Worm (Caenorhabditis elegans): ENCODE measurements around the gene ndab-2.

The ndab-2 gene

DNA sequence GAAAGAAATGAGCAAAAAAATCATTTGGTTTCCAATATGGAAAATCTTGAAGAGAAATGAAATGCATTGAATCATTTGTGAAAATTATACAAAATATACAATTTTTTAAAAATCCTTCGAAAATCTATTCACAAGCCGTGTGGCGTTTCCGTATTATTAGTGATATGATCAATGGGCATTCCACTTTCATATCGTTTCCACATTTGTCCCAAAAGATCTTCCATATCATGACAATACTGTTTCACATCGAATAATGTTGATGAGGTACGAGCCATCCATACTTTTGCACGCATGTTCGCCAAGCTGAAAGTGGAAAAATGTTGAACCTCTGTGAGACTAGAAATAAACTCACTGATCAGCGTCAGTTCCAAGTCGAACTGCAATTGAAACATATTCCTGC is 34.2 kb upstream of the ndab-2 start:
- TF ChIP-seq elt-3 (tag; optimal IDR thresholded peaks at IDR 0.05) (no peak), zip-8 (tag; optimal IDR thresholded peaks at IDR 0.05) (no peak), unc-39 (tag; optimal IDR thresholded peaks at IDR 0.05) (no peak), lin-13 (tag; optimal IDR thresholded peaks at IDR 0.05) (no peak), flh-1 (GFP tag; optimal IDR thresholded peaks at IDR 0.05) (no peak), nhr-28 (tag; optimal IDR thresholded peaks at IDR 0.05) (no peak), nhr-76 (tag; optimal IDR thresholded peaks at IDR 0.05) (no peak), ceh-83 (GFP tag; optimal IDR thresholded peaks at IDR 0.05) (no peak), snpc-4 (tag; optimal IDR thresholded peaks at IDR 0.05) (no peak)

DNA sequence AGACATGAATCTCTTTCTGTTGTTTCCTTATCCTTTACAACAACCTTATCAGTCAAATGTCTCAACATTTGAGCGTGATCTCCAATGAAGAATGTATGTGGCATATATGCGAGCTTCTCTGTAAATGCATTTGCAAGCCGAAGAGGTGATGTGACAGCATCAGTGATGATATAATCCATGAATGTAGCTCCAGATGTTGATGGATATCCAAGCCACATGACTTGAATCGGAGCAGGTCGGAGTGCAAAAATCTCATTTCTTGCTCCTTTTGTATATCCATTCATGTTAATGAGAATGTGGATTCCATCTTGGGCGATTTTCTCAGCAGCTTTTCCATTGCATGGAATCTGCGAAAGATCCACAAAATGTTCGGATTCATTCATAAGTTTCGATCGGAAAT is 32.4 kb upstream of the ndab-2 start:
- TF ChIP-seq flh-1 (GFP tag; optimal IDR thresholded peaks at IDR 0.05) = no peak
- TF ChIP-seq elt-1 (tag; optimal IDR thresholded peaks at IDR 0.05; ENCODE audit: borderline replicate concordance, insufficient read depth) = no peak
- no peak for TF ChIP-seq cnd-1 (tag; optimal IDR thresholded peaks at IDR 0.05)
- TF ChIP-seq bed-3 (GFP tag; optimal IDR thresholded peaks at IDR 0.05) = no peak

ce11 chrIII:7150162-7150561 is 30.4 kb upstream of the ndab-2 start:
- TF ChIP-seq drap-1 (GFP tag; optimal IDR thresholded peaks at IDR 0.05) (no peak), nhr-28 (tag; optimal IDR thresholded peaks at IDR 0.05) (no peak), ceh-43 (GFP tag; optimal IDR thresholded peaks at IDR 0.05) (no peak), sem-2 (GFP tag; optimal IDR thresholded peaks at IDR 0.05) (no peak), sptf-1 (tag; optimal IDR thresholded peaks at IDR 0.05) (no peak), unc-39 (tag; optimal IDR thresholded peaks at IDR 0.05) (no peak)

DNA sequence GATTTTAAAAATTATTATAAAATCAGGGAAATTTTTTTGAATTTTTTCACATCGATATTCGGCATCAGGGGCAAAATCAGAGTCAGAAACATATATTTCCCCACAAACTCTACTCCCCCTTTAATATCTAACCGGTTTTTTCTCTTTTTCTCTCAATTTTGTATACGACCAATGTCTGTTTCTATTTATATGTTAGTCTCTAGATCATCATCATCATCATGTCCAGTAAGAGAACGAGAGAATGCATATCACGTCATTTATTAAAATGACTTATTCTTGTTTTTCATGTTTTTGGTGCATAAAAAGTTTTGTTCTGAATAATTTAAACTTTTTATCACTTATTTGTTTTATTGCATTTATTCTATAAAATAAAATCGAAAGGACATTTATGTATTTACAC is 28.0 kb upstream of the ndab-2 start:
- TF ChIP-seq elt-1 (tag; optimal IDR thresholded peaks at IDR 0.05; ENCODE audit: borderline replicate concordance, insufficient read depth) = no peak
- TF ChIP-seq unc-120 (tag; optimal IDR thresholded peaks at IDR 0.05; ENCODE audit: poor library complexity, severe bottlenecking) = no peak
- TF ChIP-seq M03D4.4 (tag; optimal IDR thresholded peaks at IDR 0.05) = no peak
- no peak for TF ChIP-seq elt-3 (tag; optimal IDR thresholded peaks at IDR 0.05)
- TF ChIP-seq bed-3 (GFP tag; optimal IDR thresholded peaks at IDR 0.05) = no peak

DNA sequence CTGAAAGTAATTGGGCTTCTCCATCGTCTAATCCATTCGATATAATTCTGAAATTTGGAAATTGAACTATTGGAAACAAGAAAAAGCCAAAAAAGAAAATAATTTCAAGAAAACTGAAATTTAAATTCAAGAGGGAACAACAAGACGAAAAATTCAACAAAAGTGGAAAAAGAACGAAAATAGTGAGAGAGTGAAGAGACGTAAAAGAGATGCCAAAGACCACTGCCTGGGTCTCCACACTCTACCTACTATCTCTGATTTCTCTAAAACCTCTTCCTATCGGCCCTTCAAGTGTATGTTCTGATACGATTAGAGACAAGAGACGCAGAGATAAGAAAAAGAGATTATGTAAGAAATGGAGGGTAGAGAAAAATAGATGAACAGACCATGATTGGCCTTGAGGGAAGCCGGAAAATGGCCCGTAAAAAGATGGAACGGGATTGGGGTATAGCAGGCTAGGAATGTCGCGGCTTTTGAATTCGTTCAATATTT is 26.8 kb upstream of the ndab-2 start, which contains the start of gene ogt-1:
ogt-1 (minus strand) TSS at position 51 of the 492 bp plus-strand sequence.
- peak; percentile 42 for TF ChIP-seq hlh-1 (tag; optimal IDR thresholded peaks at IDR 0.05)
- peak; percentile 99 for TF ChIP-seq ces-1 (GFP tag; optimal IDR thresholded peaks at IDR 0.05)
- TF ChIP-seq unc-120 (tag; optimal IDR thresholded peaks at IDR 0.05; ENCODE audit: poor library complexity, severe bottlenecking) = peak; percentile 69
- no peak for TF ChIP-seq nhr-28 (tag; optimal IDR thresholded peaks at IDR 0.05)
- TF ChIP-seq nhr-2 (tag; optimal IDR thresholded peaks at IDR 0.05) = peak; percentile 31
- no peak for TF ChIP-seq nhr-76 (tag; optimal IDR thresholded peaks at IDR 0.05)
- peak; percentile 76 for TF ChIP-seq unc-62 (GFP tag; optimal IDR thresholded peaks at IDR 0.05)
- peak; percentile 42 for TF ChIP-seq ceh-39 (tag; optimal IDR thresholded peaks at IDR 0.05)
- no peak for TF ChIP-seq mab-5 (tag; optimal IDR thresholded peaks at IDR 0.05)
- peak; percentile 87 for TF ChIP-seq nhr-237 (tag; optimal IDR thresholded peaks at IDR 0.05)
- TF ChIP-seq sptf-1 (tag; optimal IDR thresholded peaks at IDR 0.05) = peak; percentile 9
- peak; percentile 68 for TF ChIP-seq elt-3 (tag; optimal IDR thresholded peaks at IDR 0.05)
- no peak for TF ChIP-seq drap-1 (GFP tag; optimal IDR thresholded peaks at IDR 0.05)
- peak; percentile 79 for TF ChIP-seq lsy-2 (tag; optimal IDR thresholded peaks at IDR 0.05)
- TF ChIP-seq ham-2 (GFP tag; optimal IDR thresholded peaks at IDR 0.05) = peak; percentile 80
- TF ChIP-seq pha-4 (tag; optimal IDR thresholded peaks at IDR 0.05) = peak; percentile 57

DNA sequence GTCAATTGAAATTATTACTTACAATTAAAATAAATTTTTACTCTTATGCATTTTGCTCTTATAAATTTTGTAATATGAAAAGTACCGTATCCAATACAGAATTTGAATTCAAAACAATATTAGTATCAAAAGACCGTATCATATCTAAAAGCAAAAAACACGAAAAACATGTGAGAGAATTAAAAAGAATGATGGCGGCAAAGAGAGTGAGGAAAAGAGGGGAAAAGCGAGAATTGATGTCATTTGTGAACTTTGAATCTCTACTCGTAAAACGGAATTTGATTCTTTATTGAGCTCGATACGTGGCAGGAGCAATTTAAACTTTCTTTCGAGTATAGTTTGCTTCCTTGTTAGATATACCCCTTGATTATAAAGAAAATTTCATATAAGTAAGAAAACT is 26.0 kb upstream of the ndab-2 start:
- no peak for TF ChIP-seq ceh-43 (GFP tag; optimal IDR thresholded peaks at IDR 0.05)
- peak; percentile 13 for TF ChIP-seq ces-1 (GFP tag; optimal IDR thresholded peaks at IDR 0.05)

DNA sequence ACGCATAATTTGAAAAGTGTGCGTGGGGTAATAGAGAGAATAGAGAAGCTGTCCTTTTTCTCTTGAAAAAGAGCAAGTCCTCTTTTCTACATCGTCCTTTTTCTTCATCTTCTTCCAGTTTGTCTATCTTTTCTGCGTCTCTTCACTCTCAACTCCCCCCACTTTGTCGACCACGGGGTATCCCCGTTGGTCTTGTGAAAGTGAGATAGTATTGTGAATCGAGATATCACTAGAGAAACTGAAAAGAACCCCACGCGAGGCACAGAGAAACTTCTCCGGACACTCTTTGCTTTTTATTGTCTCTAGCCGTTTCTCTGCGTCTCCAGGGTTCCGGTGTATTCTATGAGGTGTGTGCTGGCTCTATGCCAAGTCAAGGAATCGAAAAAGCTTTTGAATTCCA is 24.9 kb upstream of the ndab-2 start:
- TF ChIP-seq ceh-39 (tag; optimal IDR thresholded peaks at IDR 0.05) = peak; percentile 70
- TF ChIP-seq hlh-1 (tag; optimal IDR thresholded peaks at IDR 0.05) = peak; percentile 78
- no peak for TF ChIP-seq elt-3 (tag; optimal IDR thresholded peaks at IDR 0.05)
- peak; percentile 1 for TF ChIP-seq tbx-8 (GFP tag; optimal IDR thresholded peaks at IDR 0.05)
- peak; percentile 95 for TF ChIP-seq unc-120 (tag; optimal IDR thresholded peaks at IDR 0.05; ENCODE audit: poor library complexity, severe bottlenecking)
- no peak for TF ChIP-seq lin-32 (GFP tag; optimal IDR thresholded peaks at IDR 0.05)
- TF ChIP-seq mls-2 (tag; optimal IDR thresholded peaks at IDR 0.05) = peak; percentile 84
- no peak for TF ChIP-seq unc-39 (tag; optimal IDR thresholded peaks at IDR 0.05)
- TF ChIP-seq flh-1 (GFP tag; optimal IDR thresholded peaks at IDR 0.05) = no peak
- TF ChIP-seq pha-4 (tag; optimal IDR thresholded peaks at IDR 0.05) = peak; percentile 73
- no peak for TF ChIP-seq elt-1 (tag; optimal IDR thresholded peaks at IDR 0.05; ENCODE audit: borderline replicate concordance, insufficient read depth)
- no peak for TF ChIP-seq mab-5 (tag; optimal IDR thresholded peaks at IDR 0.05)
- TF ChIP-seq unc-62 (GFP tag; optimal IDR thresholded peaks at IDR 0.05) = peak; percentile 75
- peak; percentile 72 for TF ChIP-seq lsy-2 (tag; optimal IDR thresholded peaks at IDR 0.05)
- TF ChIP-seq lin-13 (tag; optimal IDR thresholded peaks at IDR 0.05) = no peak
- peak; percentile 77 for TF ChIP-seq mep-1 (tag; optimal IDR thresholded peaks at IDR 0.05)
- peak; percentile 76 for TF ChIP-seq sptf-1 (tag; optimal IDR thresholded peaks at IDR 0.05)
- TF ChIP-seq nhr-76 (tag; optimal IDR thresholded peaks at IDR 0.05) = no peak
- TF ChIP-seq nhr-237 (tag; optimal IDR thresholded peaks at IDR 0.05) = peak; percentile 86
- peak; percentile 71 for TF ChIP-seq ham-2 (GFP tag; optimal IDR thresholded peaks at IDR 0.05)
- TF ChIP-seq ceh-83 (GFP tag; optimal IDR thresholded peaks at IDR 0.05) = no peak
- TF ChIP-seq bed-3 (GFP tag; optimal IDR thresholded peaks at IDR 0.05) = peak; percentile 20
- TF ChIP-seq snpc-4 (tag; optimal IDR thresholded peaks at IDR 0.05) = no peak
- peak; percentile 80 for TF ChIP-seq ces-1 (GFP tag; optimal IDR thresholded peaks at IDR 0.05)
- TF ChIP-seq sem-2 (GFP tag; optimal IDR thresholded peaks at IDR 0.05) = no peak
- no peak for TF ChIP-seq ceh-43 (GFP tag; optimal IDR thresholded peaks at IDR 0.05)
- peak; percentile 13 for TF ChIP-seq M03D4.4 (tag; optimal IDR thresholded peaks at IDR 0.05)
- no peak for TF ChIP-seq zip-8 (tag; optimal IDR thresholded peaks at IDR 0.05)
- peak; percentile 47 for TF ChIP-seq drap-1 (GFP tag; optimal IDR thresholded peaks at IDR 0.05)
- no peak for TF ChIP-seq nhr-28 (tag; optimal IDR thresholded peaks at IDR 0.05)
